Fruit fly (Drosophila melanogaster): ENCODE results near the gene Chro.

dm6 chr3L:22865061-22865418 is 13.7 kb downstream of the Chro start:
- no peak for TF ChIP-seq CG8478 (optimal IDR thresholded peaks at IDR 0.05)
- no peak for TF ChIP-seq CTCF (optimal IDR thresholded peaks at IDR 0.05)

All from S2 (cell line).